Fruit fly (Drosophila melanogaster) whole organism, embryonic: ENCODE data around the gene Cks85A.
A peak's percentile ranks its signal among the peaks of the same experiment; 100 is the strongest.

Experiments used
- Aef1 ChIP-seq: fragments of 200-800 bp; sonication (Bioruptor generic); IDR thresholded peaks from 3 replicates; pipeline ENCODE4 v1.3.6; 2022; ENCODE audit warnings: missing biosample characterization, missing genetic modification characterization
- CG10209 ChIP-seq: fragments of 200-800 bp; sonication (Bioruptor generic); optimal IDR thresholded peaks from 3 replicates; lab custom pipeline; 2017; ENCODE audit warnings: missing biosample characterization, mild to moderate bottlenecking, missing genetic modification characterization, missing genetic modification reagents
- CG10274 ChIP-seq: fragments of 200-800 bp; sonication (Bioruptor generic); optimal IDR thresholded peaks from 3 replicates; lab custom pipeline; 2017; ENCODE audit warnings: missing biosample characterization, mild to moderate bottlenecking, missing genetic modification characterization
- CG10979 ChIP-seq: fragments of 200-800 bp; sonication (Bioruptor generic); optimal IDR thresholded peaks from 2 replicates; lab custom pipeline; 2018; ENCODE audit warnings: missing biosample characterization, mild to moderate bottlenecking, missing genetic modification characterization, moderate library complexity
- CG11560 ChIP-seq: fragments of 200-800 bp; sonication (Bioruptor generic); IDR thresholded peaks from 3 replicates; pipeline ENCODE4 v1.3.6; 2022; ENCODE audit warnings: missing biosample characterization, missing genetic modification characterization
- CG12104 ChIP-seq: fragments of 200-800 bp; sonication (Bioruptor generic); optimal IDR thresholded peaks from 3 replicates; lab custom pipeline; 2016; ENCODE audit warnings: missing biosample characterization, missing genetic modification characterization
- CG1233 ChIP-seq: fragments of 200-800 bp; sonication (Bioruptor generic); optimal IDR thresholded peaks from 4 replicates; lab custom pipeline; 2018; ENCODE audit warnings: missing biosample characterization, mild to moderate bottlenecking, missing genetic modification characterization
- CG14050 ChIP-seq: fragments of 200-800 bp; sonication (Bioruptor generic); IDR thresholded peaks from 3 replicates; pipeline ENCODE4 v1.3.6; 2022; ENCODE audit warnings: missing biosample characterization, missing genetic modification characterization
- CG14710 ChIP-seq: fragments of 200-800 bp; sonication (Bioruptor generic); optimal IDR thresholded peaks from 3 replicates; lab custom pipeline; 2019; ENCODE audit warnings: missing biosample characterization, mild to moderate bottlenecking, missing genetic modification characterization, moderate library complexity
- CG16779 ChIP-seq: fragments of 200-800 bp; sonication (Bioruptor generic); IDR thresholded peaks from 2 replicates; pipeline ENCODE4 v1.3.6; 2022; ENCODE audit warnings: missing biosample characterization, missing genetic modification characterization
- CG17829 ChIP-seq: fragments of 200-800 bp; optimal IDR thresholded peaks from 2 replicates; lab custom pipeline; 2019; ENCODE audit warnings: missing biosample characterization, mild to moderate bottlenecking, missing genetic modification characterization, moderate library complexity
- CG18599 ChIP-seq: fragments of 200-800 bp; sonication (Bioruptor generic); optimal IDR thresholded peaks from 3 replicates; lab custom pipeline; 2017; ENCODE audit warnings: missing biosample characterization, missing genetic modification characterization, mild to moderate bottlenecking, moderate library complexity, missing genetic modification reagents
- CG2199 ChIP-seq: fragments of 200-800 bp; sonication (Bioruptor generic); IDR thresholded peaks from 3 replicates; pipeline ENCODE4 v1.3.6; 2022; ENCODE audit warnings: missing biosample characterization, missing genetic modification characterization
- CG2712 ChIP-seq: fragments of 200-800 bp; optimal IDR thresholded peaks from 3 replicates; lab custom pipeline; 2019; ENCODE audit warnings: missing biosample characterization, mild to moderate bottlenecking, missing genetic modification characterization, moderate library complexity
- CG4617 ChIP-seq: fragments of 200-800 bp; sonication (Bioruptor generic); optimal IDR thresholded peaks from 3 replicates; lab custom pipeline; 2016; ENCODE audit warnings: missing biosample characterization, missing genetic modification characterization, borderline replicate concordance
- CG6765 ChIP-seq: fragments of 200-800 bp; sonication (Bioruptor generic); optimal IDR thresholded peaks from 3 replicates; lab custom pipeline; 2017; ENCODE audit warnings: missing biosample characterization, mild to moderate bottlenecking, missing genetic modification characterization
- CG6791 ChIP-seq: fragments of 200-800 bp; sonication (Bioruptor generic); IDR thresholded peaks from 3 replicates; pipeline ENCODE4 v1.3.6; 2022; ENCODE audit warnings: missing biosample characterization, missing genetic modification characterization; ENCODE audit not compliant: partially characterized antibody
- CG7963 ChIP-seq: fragments of 200-800 bp; sonication (Bioruptor generic); IDR thresholded peaks from 3 replicates; pipeline ENCODE4 v1.3.6; 2022; ENCODE audit warnings: missing biosample characterization, missing genetic modification characterization; ENCODE audit not compliant: partially characterized antibody
- Deaf1 ChIP-seq: fragments of 200-800 bp; optimal IDR thresholded peaks from 3 replicates; lab custom pipeline; 2019; ENCODE audit warnings: missing biosample characterization, mild to moderate bottlenecking, missing genetic modification characterization, moderate library complexity
- Dip2 ChIP-seq: fragments of 200-800 bp; sonication (Bioruptor generic); IDR thresholded peaks from 2 replicates; pipeline ENCODE4 v1.3.6; 2022; ENCODE audit warnings: missing biosample characterization, missing genetic modification characterization
- Ets65A ChIP-seq: fragments of 200-800 bp; sonication (Bioruptor generic); peaks from one replicate; lab custom pipeline; 2016; ENCODE audit warnings: missing biosample characterization, missing genetic modification characterization
- Fer1 ChIP-seq: fragments of 200-800 bp; sonication (Bioruptor generic); optimal IDR thresholded peaks from 2 replicates; lab custom pipeline; 2017; ENCODE audit warnings: missing biosample characterization, mild to moderate bottlenecking, missing genetic modification characterization
- Gsc ChIP-seq: fragments of 200-800 bp; sonication (Bioruptor generic); IDR thresholded peaks from 2 replicates; pipeline ENCODE4 v1.3.6; 2022; ENCODE audit warnings: missing biosample characterization, missing genetic modification characterization
- Med ChIP-seq: fragments of 200-800 bp; sonication (Bioruptor generic); peaks from one replicate; lab custom pipeline; 2016; ENCODE audit warnings: missing biosample characterization, missing genetic modification characterization, mild to moderate bottlenecking, inconsistent platforms, moderate library complexity
- Sry-β ChIP-seq: fragments of 200-800 bp; sonication (Bioruptor generic); optimal IDR thresholded peaks from 2 replicates; lab custom pipeline; 2018; ENCODE audit warnings: missing biosample characterization, mild to moderate bottlenecking, missing genetic modification characterization, moderate library complexity
- Stat92E ChIP-seq, 3 experiments: fragments of >200 bp in 2 of 3; fragments of 200-800 bp in 1 of 3; sonication (Bioruptor generic) in 1 of 3; optimal IDR thresholded peaks; 2 replicates each; lab custom pipeline; 2017 to 2019; ENCODE audit warnings: missing biosample characterization in 3 of 3, missing genetic modification characterization in 3 of 3, mild to moderate bottlenecking in 1 of 3, moderate library complexity in 1 of 3
- ara ChIP-seq: fragments of 200-800 bp; sonication (Bioruptor generic); IDR thresholded peaks from 2 replicates; pipeline ENCODE4 v1.3.6; 2022; ENCODE audit warnings: missing biosample characterization, missing genetic modification characterization
- ash1 ChIP-seq: fragments of 200-800 bp; sonication (Bioruptor generic); optimal IDR thresholded peaks from 2 replicates; lab custom pipeline; 2018; ENCODE audit warnings: missing biosample characterization, mild to moderate bottlenecking, missing genetic modification characterization
- chinmo ChIP-seq: fragments of 200-800 bp; sonication (Bioruptor generic); IDR thresholded peaks from 4 replicates; pipeline ENCODE4 v1.3.6; 2022; ENCODE audit warnings: missing biosample characterization, missing genetic modification characterization; ENCODE audit not compliant: partially characterized antibody
- fd64A ChIP-seq: fragments of 200-800 bp; sonication (Bioruptor generic); optimal IDR thresholded peaks from 3 replicates; lab custom pipeline; 2018; ENCODE audit warnings: missing biosample characterization, mild to moderate bottlenecking, missing genetic modification characterization
- ftz-f1 ChIP-seq: fragments of 200-800 bp; sonication (Bioruptor generic); optimal IDR thresholded peaks from 2 replicates; lab custom pipeline; 2016; ENCODE audit warnings: missing biosample characterization, missing genetic modification characterization
- gcm2 ChIP-seq: fragments of 200-800 bp; sonication (Bioruptor generic); optimal IDR thresholded peaks from 2 replicates; lab custom pipeline; 2016; ENCODE audit warnings: missing biosample characterization, missing genetic modification characterization
- mirr ChIP-seq: fragments of 200-800 bp; sonication (Bioruptor generic); optimal IDR thresholded peaks from 3 replicates; lab custom pipeline; 2018; ENCODE audit warnings: missing biosample characterization, mild to moderate bottlenecking, missing genetic modification characterization
- nmo ChIP-seq: fragments of 200-800 bp; sonication (Bioruptor generic); optimal IDR thresholded peaks from 2 replicates; lab custom pipeline; 2018; ENCODE audit warnings: missing biosample characterization, mild to moderate bottlenecking, missing genetic modification characterization, moderate library complexity
- nom ChIP-seq: fragments of 200-800 bp; sonication (Bioruptor generic); optimal IDR thresholded peaks from 2 replicates; lab custom pipeline; 2017; ENCODE audit warnings: missing biosample characterization, missing genetic modification characterization, mild to moderate bottlenecking, moderate library complexity, missing genetic modification reagents
- oc ChIP-seq: fragments of 200-800 bp; sonication (Bioruptor generic); optimal IDR thresholded peaks from 2 replicates; lab custom pipeline; 2018; ENCODE audit warnings: missing biosample characterization, mild to moderate bottlenecking, missing genetic modification characterization, moderate library complexity
- pros ChIP-seq: fragments of 200-800 bp; sonication (Bioruptor generic); optimal IDR thresholded peaks from 3 replicates; lab custom pipeline; 2019; ENCODE audit warnings: missing biosample characterization, mild to moderate bottlenecking, missing genetic modification characterization, moderate library complexity
- row ChIP-seq: fragments of 200-800 bp; sonication (Bioruptor generic); IDR thresholded peaks from 3 replicates; pipeline ENCODE4 v1.3.6; 2022; ENCODE audit warnings: missing biosample characterization, missing genetic modification characterization
- sd ChIP-seq: fragments of 200-800 bp; sonication (Bioruptor generic); optimal IDR thresholded peaks from 3 replicates; lab custom pipeline; 2018; ENCODE audit warnings: missing biosample characterization, mild to moderate bottlenecking, missing genetic modification characterization, moderate library complexity
- sima ChIP-seq: fragments of 200-800 bp; sonication (Bioruptor generic); optimal IDR thresholded peaks from 2 replicates; lab custom pipeline; 2016; ENCODE audit warnings: missing biosample characterization, missing genetic modification characterization
- tap ChIP-seq: fragments of 200-800 bp; optimal IDR thresholded peaks from 3 replicates; lab custom pipeline; 2019; ENCODE audit warnings: missing biosample characterization, mild to moderate bottlenecking, missing genetic modification characterization, moderate library complexity
- trem ChIP-seq: fragments of 200-800 bp; optimal IDR thresholded peaks from 3 replicates; lab custom pipeline; 2019; ENCODE audit warnings: missing biosample characterization, mild to moderate bottlenecking, missing genetic modification characterization, moderate library complexity
- tx ChIP-seq: fragments of 200-800 bp; sonication (Bioruptor generic); optimal IDR thresholded peaks from 2 replicates; lab custom pipeline; 2016; ENCODE audit warnings: missing biosample characterization, missing genetic modification characterization
- unpg ChIP-seq: fragments of 200-800 bp; sonication (Bioruptor generic); optimal IDR thresholded peaks from 3 replicates; lab custom pipeline; 2018; ENCODE audit warnings: missing biosample characterization, mild to moderate bottlenecking, missing genetic modification characterization, moderate library complexity
- zfh1 ChIP-seq: fragments of 200-800 bp; sonication (Bioruptor generic); IDR thresholded peaks from 3 replicates; pipeline ENCODE4 v1.3.6; 2022; ENCODE audit warnings: missing biosample characterization, missing genetic modification characterization

Gene Cks85A

DNA sequence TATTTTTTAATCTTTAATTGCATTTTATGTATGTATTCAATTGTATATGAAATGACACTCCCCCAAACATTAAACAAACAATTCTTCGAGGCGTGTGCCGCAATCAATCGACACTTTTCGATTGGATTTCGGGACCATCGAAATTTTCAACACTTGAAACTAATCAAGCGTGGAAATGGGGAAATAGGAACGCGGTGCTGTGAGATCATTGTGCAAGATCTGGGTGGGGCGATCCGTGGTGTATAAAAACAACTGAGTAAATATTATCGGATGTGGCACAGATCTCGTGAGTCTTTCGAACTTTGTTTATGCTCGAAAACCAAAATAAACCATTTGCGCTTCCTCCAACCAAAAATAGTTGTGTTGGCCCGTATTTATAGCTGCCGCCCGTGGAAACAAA is 23.0 kb upstream of the Cks85A start (continued):
- TF ChIP-seq CG14710 (tag; lab: Kevin White, UChicago) (no peak), oc (tag; lab: Kevin White, UChicago) (no peak), Ets65A (GFP tag; lab: Kevin White, UChicago) (no peak)

DNA sequence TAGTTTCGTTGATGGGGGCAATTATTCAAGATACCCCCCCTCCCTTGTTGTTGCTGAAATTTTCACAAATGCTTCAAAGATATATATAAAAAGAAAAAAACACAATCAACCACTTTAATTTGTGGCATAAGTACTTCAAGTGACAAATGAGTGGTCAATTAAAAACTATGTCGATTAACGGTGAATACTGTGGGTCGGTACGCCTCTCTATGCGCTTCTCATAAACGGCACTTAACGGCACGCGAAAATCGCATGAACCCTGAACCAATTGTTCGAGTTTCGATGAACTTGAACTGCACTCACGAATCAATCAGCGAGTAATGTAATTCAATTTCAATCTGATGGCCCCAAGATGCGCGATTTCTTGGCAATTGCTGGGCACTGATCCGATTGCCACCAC is 21.9 kb upstream of the Cks85A start:
- TF ChIP-seq CG17829 (tag; lab: Kevin White, UChicago) (peak; percentile 96), CG6765 (no peak), chinmo (0 out of 4 replicates have a peak, but pooled peaks have one; percentile 10), sd (tag; lab: Kevin White, UChicago) (peak; percentile 37)

DNA sequence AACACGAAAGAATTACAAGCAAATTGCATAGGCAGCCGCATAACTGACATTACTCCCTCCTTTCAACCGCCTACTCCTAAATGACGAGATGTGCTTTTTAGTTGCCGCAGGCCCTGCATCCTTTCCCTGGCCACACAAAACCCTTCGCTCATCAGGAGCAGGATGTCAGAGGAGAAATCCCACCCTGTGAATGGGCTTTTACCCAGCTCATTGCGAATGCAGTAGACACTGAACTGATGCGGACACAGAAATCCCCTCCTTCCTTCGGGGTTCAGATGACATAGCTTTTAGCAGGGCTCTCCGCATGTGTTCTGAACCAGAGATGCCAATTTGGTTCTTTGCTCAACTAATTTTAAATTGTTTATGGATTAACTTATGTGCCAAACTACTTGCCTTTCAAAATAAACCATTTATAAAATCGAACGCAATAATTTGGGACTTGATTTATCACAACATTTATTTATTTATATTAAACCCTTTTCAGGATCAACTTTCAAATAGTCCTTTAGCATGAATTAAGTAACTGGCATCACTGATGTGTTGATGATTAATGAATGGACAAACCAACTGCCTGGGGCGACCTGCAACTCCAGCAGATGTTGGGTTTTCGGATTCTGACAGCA is 21.0 kb upstream of the Cks85A start:
- TF ChIP-seq Fer1 (peak; percentile 18), ash1 (GFP tag; lab: Kevin White, UChicago) (no peak), pros (GFP tag; lab: Kevin White, UChicago) (peak; percentile 10), Med (GFP tag; lab: Kevin White, UChicago) (no peak), fd64A (GFP tag; lab: Kevin White, UChicago) (no peak), Deaf1 (tag; lab: Kevin White, UChicago) (no peak), CG7963 (0 out of 3 replicates have a peak, but pooled peaks have one; percentile 18), nom (GFP tag; lab: Kevin White, UChicago) (peak; percentile 36), Stat92E (GFP tag; optimal IDR thresholded peaks at IDR 0.05; lab: Kevin White, UChicago) (peak in 1 of 3 experiments; percentile 27), CG2199 (GFP tag; lab: Robert Waterston, UW) (peak; percentile 92; the same call in 2 of the 3 replicates), CG18599 (GFP tag; lab: Kevin White, UChicago) (peak; percentile 9), sima (GFP tag; lab: Kevin White, UChicago) (no peak), CG16779 (no peak), CG10274 (no peak), Aef1 (no peak), tap (peak; percentile 27), Sry-β (peak; percentile 82), CG10979 (tag; lab: Kevin White, UChicago) (peak; percentile 7), nmo (no peak), CG6791 (GFP tag; lab: Robert Waterston, UW) (no peak), CG14050 (GFP tag; lab: Robert Waterston, UW) (no peak), ftz-f1 (GFP tag; lab: Kevin White, UChicago) (no peak), row (GFP tag; lab: Robert Waterston, UW) (peak; percentile 14; the same call in 1 of the 3 replicates), mirr (GFP tag; lab: Kevin White, UChicago) (no peak), CG2712 (tag; lab: Kevin White, UChicago) (peak; percentile 4), trem (tag; lab: Kevin White, UChicago) (peak; percentile 15)
- TF ChIP-seq, all 482 proteins: peak for 13

DNA sequence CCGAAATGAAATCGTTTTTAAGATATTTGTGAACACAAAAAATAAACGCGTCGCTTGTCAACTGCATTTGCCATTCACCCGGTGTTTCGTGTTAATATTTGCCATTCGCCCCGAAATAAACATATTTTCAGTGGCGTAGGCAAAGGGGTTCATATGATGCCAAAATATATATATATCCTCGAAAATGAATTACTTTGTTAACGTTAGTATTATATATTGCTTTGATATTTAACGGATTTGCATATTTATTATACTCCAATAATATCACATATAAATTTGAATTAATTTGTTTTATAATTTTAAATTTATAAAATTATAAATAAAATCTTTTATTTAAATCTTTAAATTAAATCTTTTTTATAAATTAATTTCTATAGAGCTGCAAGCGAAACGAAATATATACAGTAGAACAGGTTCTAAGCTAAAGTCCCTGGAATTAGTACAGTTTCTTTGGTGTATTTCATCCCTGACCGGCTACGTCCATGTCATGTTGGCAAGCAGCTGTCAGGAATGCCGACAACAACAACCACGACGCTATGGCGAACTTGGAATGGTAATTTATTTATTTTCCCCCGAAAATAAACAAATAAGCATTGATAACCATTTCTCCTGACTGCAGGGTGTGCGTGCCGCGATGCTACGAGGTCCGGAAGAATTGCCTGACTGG is 13.5 kb upstream of the Cks85A start, which contains the start of the genes M1BP and CG8202:
M1BP (minus strand) TSS at position 102 of the 667 bp plus-strand sequence.
CG8202 (plus strand) TSS at position 495 of the 667 bp plus-strand sequence.
- TF ChIP-seq Gsc (GFP tag; lab: Robert Waterston, UW): no peak; the same call in 1 of the 2 replicates
- peak; percentile 80 for TF ChIP-seq unpg
- peak; percentile 78 for TF ChIP-seq ara (GFP tag; lab: Robert Waterston, UW)
- no peak for TF ChIP-seq Dip2 (GFP tag; lab: Robert Waterston, UW)
- TF ChIP-seq tx: peak; percentile 38
- peak; percentile 96 for TF ChIP-seq CG1233 (GFP tag; lab: Kevin White, UChicago)
- TF ChIP-seq gcm2: no peak
- peak; percentile 54 for TF ChIP-seq CG4617
- peak; percentile 90 for TF ChIP-seq CG10209 (GFP tag; lab: Kevin White, UChicago)
- TF ChIP-seq CG12104 (GFP tag; lab: Kevin White, UChicago): peak; percentile 87
- peak; percentile 64; the same call in 1 of the 3 replicates for TF ChIP-seq CG11560 (tag; lab: Robert Waterston, UW)
- TF ChIP-seq zfh1: peak; percentile 83; the same call in 2 of the 3 replicates
